Fruit fly (Drosophila melanogaster) whole organism, adult: ENCODE data around the gene CG5953.

Experiments
- CG11617 ChIP-seq: fragments of 200-800 bp; sonication (Bioruptor generic); optimal IDR thresholded peaks from 2 replicates; lab custom pipeline; 2017; ENCODE audit warnings: mild to moderate bottlenecking, missing biosample characterization, missing genetic modification reagents, missing genetic modification characterization
- CG12768 ChIP-seq: fragments of 200-800 bp; sonication (Bioruptor generic); optimal IDR thresholded peaks from 2 replicates; lab custom pipeline; 2017; ENCODE audit warnings: missing biosample characterization, missing genetic modification characterization, mild to moderate bottlenecking, moderate library complexity, missing genetic modification reagents
- CG14711 ChIP-seq: fragments of 200-800 bp; sonication (Bioruptor generic); optimal IDR thresholded peaks from 2 replicates; lab custom pipeline; 2018; ENCODE audit warnings: missing biosample characterization, mild to moderate bottlenecking, missing genetic modification characterization, moderate library complexity
- CG1620 ChIP-seq: fragments of 200-800 bp; sonication (Bioruptor generic); optimal IDR thresholded peaks from 2 replicates; lab custom pipeline; 2016; ENCODE audit warnings: missing biosample characterization, missing genetic modification characterization
- CG33017 ChIP-seq: fragments of 200-800 bp; sonication (Bioruptor generic); optimal IDR thresholded peaks from 2 replicates; lab custom pipeline; 2018; ENCODE audit warnings: missing biosample characterization, mild to moderate bottlenecking, missing genetic modification characterization, moderate library complexity
- CG5204 ChIP-seq: fragments of 200-800 bp; sonication (Bioruptor generic); optimal IDR thresholded peaks from 2 replicates; lab custom pipeline; 2016; ENCODE audit warnings: missing biosample characterization, missing genetic modification characterization
- CG7045 ChIP-seq: fragments of 200-800 bp; sonication (Bioruptor generic); optimal IDR thresholded peaks from 2 replicates; lab custom pipeline; 2017; ENCODE audit warnings: missing biosample characterization, mild to moderate bottlenecking, missing genetic modification characterization
- CG7101 ChIP-seq: fragments of 200-800 bp; sonication (Bioruptor generic); optimal IDR thresholded peaks from 2 replicates; lab custom pipeline; 2018; ENCODE audit warnings: missing biosample characterization, mild to moderate bottlenecking, missing genetic modification characterization, moderate library complexity
- Clk ChIP-seq: fragments of 200-800 bp; sonication (Bioruptor generic); optimal IDR thresholded peaks from 2 replicates; lab custom pipeline; 2017; ENCODE audit warnings: missing biosample characterization, missing genetic modification characterization
- Crg-1 ChIP-seq: fragments of 200-800 bp; sonication (Bioruptor generic); optimal IDR thresholded peaks from 2 replicates; lab custom pipeline; 2016; ENCODE audit warnings: missing biosample characterization, missing genetic modification characterization
- Hr96 ChIP-seq: fragments of 200-800 bp; sonication (Bioruptor generic); optimal IDR thresholded peaks from 2 replicates; lab custom pipeline; 2016; ENCODE audit warnings: missing biosample characterization, missing genetic modification characterization
- Mnt ChIP-seq: fragments of 200-800 bp; sonication (Bioruptor generic); optimal IDR thresholded peaks from 2 replicates; lab custom pipeline; 2016; ENCODE audit warnings: missing biosample characterization, mild to moderate bottlenecking, missing genetic modification characterization
- bab1 ChIP-seq: fragments of 200-800 bp; sonication (Bioruptor generic); optimal IDR thresholded peaks from 3 replicates; lab custom pipeline; 2019; ENCODE audit warnings: missing biosample characterization, mild to moderate bottlenecking, missing genetic modification characterization, moderate library complexity
- cic ChIP-seq: fragments of 200-800 bp; sonication (Bioruptor generic); optimal IDR thresholded peaks from 2 replicates; lab custom pipeline; 2017; ENCODE audit warnings: missing biosample characterization, mild to moderate bottlenecking, missing genetic modification characterization, moderate library complexity
- cnc ChIP-seq, 2 experiments: fragments of >200 bp; optimal IDR thresholded peaks; 2 replicates each; lab custom pipeline; 2017
- kay ChIP-seq: fragments of 200-800 bp; sonication (Bioruptor generic); peaks from one replicate; lab custom pipeline; 2016; ENCODE audit warnings: missing biosample characterization, missing genetic modification characterization, borderline replicate concordance
- ovo ChIP-seq: fragments of 200-800 bp; sonication (Bioruptor generic); optimal IDR thresholded peaks from 2 replicates; lab custom pipeline; 2016; ENCODE audit warnings: missing biosample characterization, missing genetic modification characterization
- pad ChIP-seq: fragments of 200-800 bp; sonication (Bioruptor generic); optimal IDR thresholded peaks from 3 replicates; lab custom pipeline; 2017; ENCODE audit warnings: missing biosample characterization, missing genetic modification characterization, mild to moderate bottlenecking, moderate library complexity, missing genetic modification reagents
- tj ChIP-seq: fragments of 200-800 bp; sonication (Bioruptor generic); optimal IDR thresholded peaks from 3 replicates; lab custom pipeline; 2017; ENCODE audit warnings: missing biosample characterization, mild to moderate bottlenecking, missing genetic modification characterization, moderate library complexity
- toe ChIP-seq: fragments of 200-800 bp; sonication (Bioruptor generic); optimal IDR thresholded peaks from 2 replicates; lab custom pipeline; 2016; ENCODE audit warnings: missing biosample characterization, missing genetic modification characterization

CG5953 gene

dm6 chr2L:16497196-16497595, 35.5 kb downstream of the CG5953 start:
- TF ChIP-seq CG33017 (tag; lab: Kevin White, UChicago) (no peak), kay (GFP tag; lab: Kevin White, UChicago) (peak; percentile 71), Hr96 (GFP tag; lab: Kevin White, UChicago) (no peak)

DNA sequence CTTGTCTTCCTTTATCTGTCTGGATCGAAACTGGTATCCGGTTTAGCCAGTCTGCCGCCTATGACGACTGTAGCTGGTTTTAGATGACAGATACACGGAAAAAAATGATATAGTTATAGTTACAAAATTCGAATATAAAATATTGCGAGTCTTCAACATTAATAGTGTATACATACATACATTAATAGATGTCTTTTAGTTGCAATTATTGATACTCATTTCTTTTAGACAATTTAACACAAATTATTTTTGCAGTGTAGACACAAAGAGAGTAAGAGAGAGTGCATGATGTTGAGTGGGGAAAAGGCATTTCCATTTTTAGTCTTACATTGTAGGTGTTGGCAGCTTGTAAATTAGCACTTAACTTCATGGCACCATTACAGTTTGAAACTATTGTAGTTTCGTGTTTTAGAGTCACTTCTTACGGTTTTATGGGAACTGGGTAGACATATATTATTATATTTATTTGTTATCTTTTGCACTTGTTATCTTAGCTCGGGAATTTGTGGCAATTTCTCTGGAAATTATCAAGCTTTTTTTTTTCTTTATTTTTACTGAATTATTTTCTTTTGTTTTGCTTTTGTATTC, 37.4 kb downstream of the CG5953 start:
- peak; percentile 84 for TF ChIP-seq CG7101 (tag; lab: Kevin White, UChicago)
- peak; percentile 8 for TF ChIP-seq Mnt
- TF ChIP-seq kay (GFP tag; lab: Kevin White, UChicago), result no peak
- TF ChIP-seq Clk (GFP tag; lab: Kevin White, UChicago), result no peak
- TF ChIP-seq CG5204 (GFP tag; lab: Kevin White, UChicago), result peak; percentile 70
- TF ChIP-seq CG1620 (GFP tag; lab: Kevin White, UChicago), result peak; percentile 26
- TF ChIP-seq ovo (GFP tag; lab: Kevin White, UChicago), result peak; percentile 5
- TF ChIP-seq CG7045 (GFP tag; lab: Kevin White, UChicago), result no peak
- no peak for TF ChIP-seq pad
- no peak for TF ChIP-seq bab1
- no peak for TF ChIP-seq cic (GFP tag; lab: Kevin White, UChicago)
- TF ChIP-seq Hr96 (GFP tag; lab: Kevin White, UChicago), result no peak
- peak; percentile 78 for TF ChIP-seq CG11617 (GFP tag; lab: Kevin White, UChicago)
- no peak for TF ChIP-seq Crg-1 (GFP tag; lab: Kevin White, UChicago)
- peak; percentile 90 for TF ChIP-seq CG33017 (tag; lab: Kevin White, UChicago)
- TF ChIP-seq tj (GFP tag; lab: Kevin White, UChicago), result peak; percentile 59

DNA sequence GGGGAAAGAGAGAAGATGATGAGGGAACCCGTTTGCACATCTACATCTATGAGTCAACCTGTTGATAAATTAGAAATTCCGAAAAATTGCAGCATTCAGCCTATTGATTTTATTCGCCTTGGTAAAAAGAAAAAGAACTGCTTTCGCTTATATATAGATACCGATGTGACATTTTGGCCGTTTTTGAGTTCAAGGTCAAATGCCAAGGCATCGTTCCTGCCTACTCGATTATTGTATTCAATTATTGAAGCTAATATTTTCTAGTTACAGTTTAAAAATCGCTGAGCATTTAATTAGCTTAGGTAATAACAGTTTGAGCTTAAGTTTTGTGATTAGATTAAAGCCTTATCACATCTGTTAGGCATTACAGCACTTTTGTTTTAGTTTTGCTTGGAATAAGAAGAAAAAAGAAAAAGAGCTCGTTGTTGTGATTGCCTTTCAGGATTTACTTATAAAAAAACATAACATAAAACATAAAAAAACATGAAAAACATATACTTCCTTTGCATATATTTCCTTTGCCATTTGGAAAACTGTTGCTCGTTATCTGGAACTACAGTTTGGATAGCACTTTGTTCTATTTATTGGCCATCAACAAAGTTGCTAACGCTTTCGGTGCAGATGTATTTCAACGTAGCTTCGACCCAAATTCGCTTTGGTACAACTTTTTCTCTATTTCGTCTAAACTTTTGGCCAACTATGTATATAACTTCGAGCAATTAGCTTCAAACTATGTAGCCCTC, 38.5 kb downstream of the CG5953 start:
- no peak for TF ChIP-seq pad
- no peak for TF ChIP-seq bab1
- TF ChIP-seq kay (GFP tag; lab: Kevin White, UChicago), result peak; percentile 91
- no peak for TF ChIP-seq CG5204 (GFP tag; lab: Kevin White, UChicago)

- no peak for TF ChIP-seq cnc (optimal IDR thresholded peaks at IDR 0.05; lab: Kevin White, UChicago)
- peak; percentile 43 for TF ChIP-seq Clk (GFP tag; lab: Kevin White, UChicago)
- TF ChIP-seq cic (GFP tag; lab: Kevin White, UChicago), result no peak
- no peak for TF ChIP-seq Mnt
- TF ChIP-seq CG7101 (tag; lab: Kevin White, UChicago), result peak; percentile 77
- TF ChIP-seq CG33017 (tag; lab: Kevin White, UChicago), result peak; percentile 83
- peak; percentile 31 for TF ChIP-seq Hr96 (GFP tag; lab: Kevin White, UChicago)
- TF ChIP-seq CG1620 (GFP tag; lab: Kevin White, UChicago), result peak; percentile 40
- TF ChIP-seq bab1, result peak; percentile 83
- no peak for TF ChIP-seq ovo (GFP tag; lab: Kevin White, UChicago)
- TF ChIP-seq pad, result peak; percentile 19
- TF ChIP-seq CG14711, result peak; percentile 65
- peak; percentile 38 for TF ChIP-seq Crg-1 (GFP tag; lab: Kevin White, UChicago)
- peak; percentile 76 for TF ChIP-seq CG7045 (GFP tag; lab: Kevin White, UChicago)
- peak; percentile 80 for TF ChIP-seq CG5204 (GFP tag; lab: Kevin White, UChicago)
- peak; percentile 44 for TF ChIP-seq tj (GFP tag; lab: Kevin White, UChicago)
- peak; percentile 74 for TF ChIP-seq CG12768 (GFP tag; lab: Kevin White, UChicago)
- peak; percentile 92 for TF ChIP-seq kay (GFP tag; lab: Kevin White, UChicago)
- TF ChIP-seq toe (GFP tag; lab: Kevin White, UChicago), result peak; percentile 50
- TF ChIP-seq CG11617 (GFP tag; lab: Kevin White, UChicago), result peak; percentile 70
Observed at dm6 chr2L:16492617-16493203, 40.0 kb downstream of the CG5953 start.

dm6 chr2L:16491752-16492616, 40.7 kb downstream of the CG5953 start:
- TF ChIP-seq CG33017 (tag; lab: Kevin White, UChicago), result no peak
- no peak for TF ChIP-seq CG12768 (GFP tag; lab: Kevin White, UChicago)
- TF ChIP-seq Mnt, result no peak
- no peak for TF ChIP-seq tj (GFP tag; lab: Kevin White, UChicago)
- TF ChIP-seq Clk (GFP tag; lab: Kevin White, UChicago), result no peak
- TF ChIP-seq CG1620 (GFP tag; lab: Kevin White, UChicago), result no peak
- TF ChIP-seq Hr96 (GFP tag; lab: Kevin White, UChicago), result no peak
- TF ChIP-seq kay (GFP tag; lab: Kevin White, UChicago), result no peak
- no peak for TF ChIP-seq Crg-1 (GFP tag; lab: Kevin White, UChicago)
- TF ChIP-seq CG7045 (GFP tag; lab: Kevin White, UChicago), result no peak
- TF ChIP-seq CG5204 (GFP tag; lab: Kevin White, UChicago), result no peak
- no peak for TF ChIP-seq CG14711
- TF ChIP-seq cnc (optimal IDR thresholded peaks at IDR 0.05; lab: Kevin White, UChicago), result no peak
